Fruit fly (Drosophila melanogaster): Measurements from ENCODE around the gene Bap111.

Gene Bap111

DNA sequence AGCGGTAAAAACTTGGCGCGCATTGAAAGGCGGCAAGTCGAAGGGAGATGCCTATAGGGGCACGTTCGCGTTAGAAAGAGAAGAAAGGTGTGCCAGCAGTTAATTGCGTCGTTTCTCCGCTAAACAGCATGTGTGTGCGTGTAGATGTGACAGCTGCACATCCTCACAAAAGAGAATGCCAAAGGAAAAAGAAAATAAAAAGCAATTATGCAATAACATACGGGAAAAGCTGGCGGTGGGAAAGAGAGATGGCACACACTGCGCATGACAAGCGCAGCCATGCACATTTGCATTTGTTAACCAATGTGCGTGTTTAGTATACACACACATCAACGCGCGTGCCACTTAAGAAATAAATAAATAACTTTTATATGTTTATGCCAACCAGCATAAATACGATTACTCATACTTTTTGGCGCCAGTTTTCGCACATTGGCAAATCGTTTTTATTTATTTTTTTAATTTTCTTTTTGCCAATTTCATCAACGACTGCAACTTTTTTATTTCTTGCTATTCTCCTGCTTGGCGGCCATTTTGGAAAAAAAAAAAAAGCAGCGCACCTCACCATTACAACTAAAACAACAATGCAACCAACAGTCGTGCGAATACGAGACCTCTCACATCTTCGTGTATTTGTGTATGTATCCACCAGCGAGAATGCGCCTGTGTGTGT lies 6.7 kb downstream of the Bap111 start:
- TF ChIP-seq noc (tag; optimal IDR thresholded peaks at IDR 0.05): no peak

DNA sequence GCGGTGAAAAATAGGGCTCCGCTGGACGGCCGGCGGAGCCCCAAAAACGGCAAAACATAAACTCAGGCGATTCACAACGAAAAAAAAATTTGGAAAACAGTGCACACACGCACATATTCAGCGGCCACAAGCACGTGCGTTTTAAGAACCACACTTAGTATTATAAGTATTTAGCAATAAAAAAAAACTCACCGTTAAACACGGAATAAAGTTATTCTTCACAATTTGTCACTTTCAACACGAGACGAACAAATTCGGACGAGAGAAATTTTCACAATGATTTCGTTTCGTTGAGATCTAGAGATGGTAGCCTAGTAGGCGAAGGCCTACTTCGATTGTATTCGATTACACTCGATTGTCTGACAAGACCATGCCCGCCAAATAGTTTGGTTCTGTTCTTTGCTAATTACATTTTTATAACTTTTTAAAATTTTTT lies 7.3 kb downstream of the Bap111 start, which contains the start of gene His3.3B:
Gene His3.3B, minus strand, starts transcription at position 282 of the 436 bp plus-strand sequence.
- TF ChIP-seq noc (tag; optimal IDR thresholded peaks at IDR 0.05): peak; percentile 71

DNA sequence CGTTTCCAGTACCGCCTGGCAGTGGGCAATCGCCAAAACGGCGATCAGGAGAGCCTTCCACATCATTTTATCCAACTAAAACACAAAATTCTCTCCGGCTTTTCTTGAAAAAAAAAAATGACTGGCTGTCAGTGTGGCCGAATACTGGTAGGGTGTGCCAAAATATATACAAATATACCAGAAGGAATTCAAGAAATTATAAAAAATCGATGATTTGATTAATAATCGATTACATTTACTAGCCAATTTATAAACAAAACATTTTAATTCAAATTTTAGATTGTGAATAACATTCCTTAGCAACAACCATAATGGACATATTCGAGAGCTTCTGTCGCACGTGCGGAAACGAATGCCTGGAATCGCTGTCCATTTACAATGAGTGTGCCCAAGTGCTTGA lies 9.3 kb downstream of the Bap111 start, which contains the start of the genes Ost48 and Dlip1:
Gene Ost48, minus strand, starts transcription at position 150 of the 400 bp plus-strand sequence.
Gene Dlip1, plus strand, starts transcription at position 257 of the 400 bp plus-strand sequence.
- TF ChIP-seq noc (tag; optimal IDR thresholded peaks at IDR 0.05): no peak

DNA sequence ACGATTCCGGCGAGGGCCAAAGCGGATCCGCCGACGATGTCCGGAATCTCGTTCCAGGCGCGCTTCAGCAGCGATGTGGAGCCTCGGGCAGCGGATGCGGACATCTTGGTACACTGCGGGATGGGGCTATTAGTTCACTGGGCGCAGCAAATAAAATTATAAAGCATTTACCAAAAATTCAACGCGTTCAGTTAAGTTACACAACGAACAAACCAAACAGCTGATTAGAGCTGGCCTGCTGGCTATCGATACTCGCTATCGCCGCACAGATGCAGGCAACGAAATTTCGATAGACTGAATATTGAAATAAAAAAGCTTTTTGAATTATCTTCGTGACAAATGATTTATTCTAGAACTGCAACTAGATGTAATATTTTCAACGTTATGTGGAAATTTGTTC lies 10.6 kb downstream of the Bap111 start, which contains the start of gene NdufA3:
Gene NdufA3, minus strand, starts transcription at position 317 of the 400 bp plus-strand sequence.
- no peak for TF ChIP-seq noc (tag; optimal IDR thresholded peaks at IDR 0.05)

DNA sequence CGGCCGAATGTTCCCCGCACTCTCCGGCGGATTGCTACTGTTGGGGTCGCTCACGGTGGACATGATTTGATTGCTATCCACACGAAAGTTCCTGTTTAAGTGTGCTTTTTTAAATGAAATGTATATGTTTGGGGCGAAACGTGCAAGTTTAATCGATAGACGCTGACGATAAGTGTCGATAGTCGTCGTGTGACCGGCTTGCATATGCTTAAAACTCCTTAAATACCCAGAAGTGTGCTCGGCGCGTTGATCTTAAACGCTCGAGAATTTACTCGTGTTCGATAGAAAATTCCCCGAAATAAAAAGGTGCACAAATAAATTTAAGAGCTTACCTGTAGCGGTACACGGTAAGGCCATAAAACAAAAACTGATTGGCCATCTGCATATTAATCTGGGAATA lies 12.8 kb downstream of the Bap111 start, which contains the start of the genes Zpr1 and CG44532:
Gene Zpr1, minus strand, starts transcription at position 179 of the 400 bp plus-strand sequence.
Gene CG44532, plus strand, starts transcription at position 181 of the 400 bp plus-strand sequence.
- TF ChIP-seq noc (tag; optimal IDR thresholded peaks at IDR 0.05): no peak

DNA sequence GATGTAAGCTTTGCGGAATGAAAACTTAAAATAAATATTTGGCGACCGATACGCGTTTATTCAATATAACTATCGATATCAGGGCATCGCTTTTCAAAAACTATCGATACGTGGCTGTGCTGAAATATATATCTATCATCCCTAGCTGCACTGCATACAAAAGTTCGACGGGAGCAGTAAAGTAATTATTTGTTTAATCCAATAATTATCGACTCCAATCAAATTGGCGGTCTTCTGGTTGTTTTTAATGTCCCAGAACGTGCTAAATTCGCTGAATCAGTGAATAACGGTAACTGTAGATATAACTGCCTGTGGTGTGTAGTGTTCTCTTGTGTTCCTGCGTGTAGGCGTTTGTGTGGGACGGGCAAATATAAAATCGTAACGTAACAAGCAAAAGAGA lies 14.0 kb downstream of the Bap111 start, which contains the start of gene mei-P26:
Gene mei-P26, plus strand, starts transcription at position 146 of the 400 bp plus-strand sequence.
- TF ChIP-seq noc (tag; optimal IDR thresholded peaks at IDR 0.05): no peak

DNA sequence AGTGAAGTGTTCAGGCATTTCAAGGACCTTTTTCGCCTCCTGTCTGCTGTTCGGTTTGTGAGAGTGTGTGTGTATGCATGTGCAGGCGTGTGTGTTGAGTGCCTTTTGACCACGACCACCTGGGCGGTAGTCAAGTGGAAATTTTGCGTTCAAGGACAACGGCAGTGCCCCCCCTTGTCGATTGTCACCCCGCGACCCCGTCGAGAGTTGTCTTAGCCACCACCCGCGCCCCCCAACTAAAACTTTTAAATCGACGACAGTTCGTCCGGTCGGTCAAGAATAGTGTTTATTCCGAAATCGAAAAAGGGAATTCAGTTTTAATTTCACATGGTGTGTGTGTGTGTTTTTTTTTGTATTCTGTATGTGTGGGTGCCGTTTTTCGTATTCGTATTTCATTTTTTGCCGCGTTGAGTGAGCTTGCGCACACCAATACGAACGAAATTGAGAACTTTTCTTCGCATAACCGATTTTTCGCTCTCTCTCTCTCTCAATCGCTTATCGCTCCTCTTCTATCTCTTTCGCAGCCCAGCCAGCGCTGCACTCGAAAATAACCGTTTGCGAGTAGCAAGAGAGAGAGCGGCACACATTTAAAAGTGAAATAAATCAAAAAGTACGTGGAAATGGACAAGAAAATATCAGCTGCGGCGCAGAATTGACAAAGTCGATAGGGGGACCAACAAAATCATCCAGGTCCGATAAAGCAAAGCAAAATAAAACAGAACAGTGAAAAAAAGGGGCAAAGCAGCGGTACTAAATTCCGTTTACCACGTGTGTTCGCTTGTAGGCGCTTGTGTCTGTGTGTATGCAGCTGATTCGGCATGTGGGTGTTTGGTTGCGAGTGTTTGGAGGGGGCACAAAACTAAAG lies 14.8 kb downstream of the Bap111 start:
- TF ChIP-seq noc (tag; optimal IDR thresholded peaks at IDR 0.05): no peak

DNA sequence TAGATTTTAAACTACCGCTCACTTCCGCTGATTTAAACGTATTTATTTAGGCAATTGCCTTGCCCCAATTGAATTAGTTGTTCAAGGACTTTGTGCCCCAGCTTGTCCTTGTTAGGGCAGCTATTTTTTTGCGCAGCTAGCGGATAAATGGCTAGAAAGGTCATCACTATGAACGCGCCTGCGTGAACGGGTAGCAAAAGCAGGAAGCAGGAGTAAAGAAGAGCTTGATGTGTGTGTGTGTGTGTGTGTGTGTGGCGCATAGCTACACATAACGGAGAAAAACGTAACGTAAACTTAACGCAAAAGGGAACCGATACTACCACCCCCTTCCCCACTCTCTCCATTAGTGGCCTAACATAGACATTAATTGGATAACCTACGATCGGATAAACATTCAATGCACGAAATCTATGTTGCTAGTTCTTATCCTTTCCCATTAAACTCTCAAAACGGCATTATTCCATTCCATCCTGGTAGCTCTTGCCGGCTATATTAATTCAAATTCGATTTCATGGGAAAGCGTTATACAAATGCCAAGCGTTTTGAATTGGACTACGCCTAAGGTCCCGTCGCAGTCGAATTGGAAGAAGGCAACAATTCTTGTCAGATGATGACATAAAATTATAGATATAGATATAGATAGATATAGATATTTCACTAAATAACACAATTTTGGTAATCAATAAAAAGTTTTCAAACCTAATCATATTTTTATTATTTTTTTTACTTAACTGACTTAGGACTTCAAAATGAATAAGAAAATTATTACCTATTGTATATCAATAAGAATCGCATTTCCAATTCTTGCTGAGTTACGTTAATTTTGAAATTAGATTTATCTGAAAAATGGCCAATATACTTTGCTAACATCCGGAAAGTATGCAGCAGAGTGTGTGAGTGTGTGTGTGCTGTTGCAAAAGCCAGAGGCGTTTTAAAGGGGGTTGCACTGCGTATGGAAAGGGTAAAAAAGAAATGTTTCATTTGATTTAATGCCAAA lies 15.7 kb downstream of the Bap111 start:
- TF ChIP-seq noc (tag; optimal IDR thresholded peaks at IDR 0.05): no peak

DNA sequence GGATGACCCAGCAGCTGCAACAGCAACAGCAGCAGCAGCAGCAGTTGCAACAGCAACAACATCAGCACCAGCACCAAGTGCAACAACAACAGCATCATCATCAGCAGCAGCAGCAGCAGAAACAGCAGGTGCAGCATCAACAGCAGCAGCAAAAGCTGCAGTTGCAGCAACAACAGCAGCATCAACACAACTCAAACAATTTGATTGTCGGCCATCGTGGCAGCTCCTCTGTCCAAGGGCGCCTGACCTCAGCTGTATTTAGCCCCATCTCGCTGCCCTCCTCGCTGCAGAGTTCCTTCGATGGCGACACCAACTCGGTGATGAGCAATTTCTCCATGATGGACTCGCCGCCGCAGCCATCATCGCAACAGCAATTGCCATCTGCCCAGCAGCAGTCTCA lies 19.2 kb downstream of the Bap111 start:
- no peak for TF ChIP-seq noc (tag; optimal IDR thresholded peaks at IDR 0.05)

DNA sequence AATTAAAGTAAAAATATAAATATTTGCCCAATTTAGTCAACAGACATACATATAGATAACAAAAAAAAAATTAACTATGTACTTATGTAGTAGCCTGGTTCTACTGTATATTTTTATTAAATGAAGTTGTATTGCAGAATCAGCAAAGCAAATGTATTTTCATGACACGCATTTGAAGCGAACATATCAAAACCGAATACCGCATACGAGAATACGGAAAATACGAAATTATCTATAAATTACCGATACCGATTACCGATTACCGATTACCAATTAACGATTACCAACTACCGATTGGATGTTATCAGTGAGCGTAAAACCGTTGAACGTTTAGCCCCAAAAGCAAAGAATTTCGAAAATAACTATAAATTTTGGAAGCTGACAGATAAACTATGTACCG lies 38.3 kb downstream of the Bap111 start:
- TF ChIP-seq noc (tag; optimal IDR thresholded peaks at IDR 0.05): no peak

DNA sequence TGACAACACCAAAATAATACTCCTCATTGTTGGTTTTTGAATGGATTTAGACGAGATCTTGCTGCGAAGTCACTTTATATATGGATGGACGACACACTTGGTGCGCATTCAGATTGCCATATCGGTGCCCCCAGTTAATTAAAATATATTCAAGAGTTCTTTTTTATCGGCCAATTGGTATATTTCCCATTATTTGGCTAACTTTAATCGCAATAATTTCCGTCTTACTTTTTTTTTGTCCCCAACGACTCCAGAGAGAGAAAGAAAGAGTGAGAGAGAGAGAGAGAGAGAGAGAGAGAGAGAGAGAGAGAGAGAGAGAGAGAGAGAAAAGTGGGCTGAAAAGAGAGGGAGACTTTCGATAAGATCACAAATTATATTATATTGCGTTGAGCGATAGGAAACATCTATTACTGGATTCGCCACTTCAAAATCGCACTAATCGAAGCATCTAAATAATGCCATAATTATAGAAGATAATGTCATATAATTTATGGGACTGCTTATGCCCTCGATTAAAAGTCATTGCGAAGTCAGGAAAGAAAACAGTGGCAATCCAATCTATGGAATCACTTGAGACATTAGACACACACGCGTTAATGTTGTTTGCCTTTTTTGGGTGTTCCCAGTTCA lies 41.6 kb downstream of the Bap111 start, which contains the start of gene CG12115:
Gene CG12115, minus strand, starts transcription at position 51 of the 630 bp plus-strand sequence.
- no peak for TF ChIP-seq noc (tag; optimal IDR thresholded peaks at IDR 0.05)

DNA sequence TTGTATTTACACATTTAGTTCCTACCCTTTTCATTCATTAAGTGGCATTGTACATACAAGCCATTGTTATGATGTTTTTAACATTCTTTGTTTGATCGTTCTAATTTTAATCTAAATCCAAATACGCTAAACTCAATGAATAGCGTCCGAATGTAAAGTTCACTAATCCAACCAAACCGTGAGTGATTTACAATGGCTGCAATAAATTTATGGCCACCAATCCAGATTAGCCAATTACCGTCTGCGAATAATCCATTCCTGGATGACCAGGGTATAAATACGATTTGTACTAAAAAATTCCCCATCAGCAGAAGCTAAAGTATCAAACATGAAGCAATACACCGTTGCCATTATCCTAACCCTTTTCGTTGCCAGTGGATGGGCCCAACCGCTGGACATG lies 42.2 kb downstream of the Bap111 start, which contains the start of gene CG12057:
Gene CG12057, plus strand, starts transcription at position 301 of the 400 bp plus-strand sequence.
- TF ChIP-seq noc (tag; optimal IDR thresholded peaks at IDR 0.05): no peak

DNA sequence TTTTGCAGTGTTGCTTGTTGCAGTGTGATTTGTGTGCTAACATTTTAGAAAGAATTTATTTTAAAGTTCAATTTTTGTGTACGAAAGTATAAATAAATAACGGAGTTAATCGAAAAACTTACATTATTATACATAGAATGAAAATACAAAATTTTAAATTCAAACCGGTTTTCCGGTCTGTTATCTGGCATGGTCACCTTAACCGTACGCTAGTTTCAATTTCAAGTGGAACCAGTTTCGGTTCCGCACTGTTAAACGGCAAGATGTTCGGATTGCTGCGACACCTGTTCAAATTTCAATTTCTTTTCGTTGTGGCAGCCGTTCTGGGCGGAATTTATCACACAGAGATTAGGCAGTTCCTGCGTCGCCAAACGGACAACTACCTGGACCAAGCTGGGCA lies 43.3 kb downstream of the Bap111 start, which contains the start of gene CG12056:
Gene CG12056, plus strand, starts transcription at position 241 of the 400 bp plus-strand sequence.
- no peak for TF ChIP-seq noc (tag; optimal IDR thresholded peaks at IDR 0.05)

DNA sequence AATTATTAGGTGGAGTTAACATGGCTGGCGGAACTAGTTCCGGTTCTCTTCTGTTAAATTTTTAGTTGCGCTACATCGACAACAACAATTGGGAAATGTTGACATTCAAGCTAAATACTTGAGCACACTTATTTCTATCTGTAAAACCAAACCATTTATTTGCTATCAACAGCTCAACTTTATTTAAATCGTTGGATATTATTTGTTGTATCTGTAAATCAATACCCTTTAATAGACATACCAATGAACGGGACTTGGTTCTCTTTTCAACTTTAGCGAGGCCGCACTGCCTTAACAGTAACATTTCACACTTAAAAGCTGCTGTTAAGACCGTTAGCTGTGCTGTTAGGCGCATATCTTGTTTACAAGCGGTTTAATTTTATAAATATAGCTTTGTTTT lies 44.5 kb downstream of the Bap111 start, which contains the start of gene CG12106:
Gene CG12106, plus strand, starts transcription at position 295 of the 400 bp plus-strand sequence.
- TF ChIP-seq noc (tag; optimal IDR thresholded peaks at IDR 0.05): peak; percentile 30

All from whole organism, larva.